Fruit fly (Drosophila melanogaster): ENCODE measurements around the gene Zip99C.
A peak's percentile ranks its signal among the peaks of the same experiment; 100 is the strongest.

Gene Zip99C

DNA sequence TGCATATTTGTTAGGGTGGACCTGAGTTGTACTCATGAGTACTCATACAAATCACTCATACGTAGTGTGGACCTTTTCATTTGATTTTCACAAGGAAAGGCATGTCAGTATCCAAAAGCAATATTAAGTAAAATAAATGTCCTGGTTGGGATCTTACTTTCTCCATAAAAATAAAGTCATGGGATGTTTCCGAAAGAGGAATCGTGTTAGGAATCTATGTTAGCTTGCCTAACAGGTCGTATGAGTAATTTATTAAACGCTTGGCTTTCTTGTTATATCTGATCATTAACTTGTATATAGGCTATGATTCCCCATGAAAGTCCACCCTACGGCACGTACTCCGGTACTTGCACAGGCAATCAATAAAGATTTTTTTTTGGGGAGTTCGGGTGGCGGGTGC is 7.1 kb upstream of the Zip99C start (continued):
- TF ChIP-seq fd85E (GFP tag; optimal IDR thresholded peaks at IDR 0.05): no peak
- peak; percentile 73 for TF ChIP-seq CG3919 (GFP tag; optimal IDR thresholded peaks at IDR 0.05)
- no peak for TF ChIP-seq pdm3 (GFP tag; optimal IDR thresholded peaks at IDR 0.05)
- peak; percentile 21 for TF ChIP-seq dsx (GFP tag; optimal IDR thresholded peaks at IDR 0.05; ENCODE audit: poor library complexity, severe bottlenecking)
- peak; percentile 76 for TF ChIP-seq dac (GFP tag; optimal IDR thresholded peaks at IDR 0.05)
- TF ChIP-seq Eip93F (GFP tag; optimal IDR thresholded peaks at IDR 0.05): no peak
- TF ChIP-seq topi (GFP tag; optimal IDR thresholded peaks at IDR 0.05): peak; percentile 74
- TF ChIP-seq CG11294 (GFP tag; IDR thresholded peaks at IDR 0.05): no peak; the same call in 1 of the 2 replicates
- peak; percentile 89 for TF ChIP-seq Hr4 (GFP tag; optimal IDR thresholded peaks at IDR 0.05)
- peak; percentile 82 for TF ChIP-seq esn (GFP tag; optimal IDR thresholded peaks at IDR 0.05)
- peak; percentile 58 for TF ChIP-seq CG6808 (GFP tag; optimal IDR thresholded peaks at IDR 0.05)
- TF ChIP-seq Eip75B (GFP tag; optimal IDR thresholded peaks at IDR 0.05): peak; percentile 75
- TF ChIP-seq fkh (GFP tag; optimal IDR thresholded peaks at IDR 0.05): no peak
- TF ChIP-seq CG31627 (GFP tag; optimal IDR thresholded peaks at IDR 0.05): peak; percentile 62
- TF ChIP-seq lz (GFP tag; optimal IDR thresholded peaks at IDR 0.05): peak; percentile 73
- TF ChIP-seq CG6792 (GFP tag; optimal IDR thresholded peaks at IDR 0.05): peak; percentile 71
- no peak for TF ChIP-seq eg (GFP tag; IDR thresholded peaks at IDR 0.05)
- TF ChIP-seq CG8119 (GFP tag; IDR thresholded peaks at IDR 0.05): peak; percentile 85
- TF ChIP-seq CG11762 (GFP tag; optimal IDR thresholded peaks at IDR 0.05; ENCODE audit: insufficient read depth): peak; percentile 79
- TF ChIP-seq OdsH (GFP tag; optimal IDR thresholded peaks at IDR 0.05): peak; percentile 80
- TF ChIP-seq Lpt (GFP tag; optimal IDR thresholded peaks at IDR 0.05): peak; percentile 59
- TF ChIP-seq CG9139 (GFP tag; optimal IDR thresholded peaks at IDR 0.05): peak; percentile 61
- TF ChIP-seq Met (GFP tag; optimal IDR thresholded peaks at IDR 0.05): peak; percentile 79
- TF ChIP-seq acj6 (GFP tag; optimal IDR thresholded peaks at IDR 0.05): peak; percentile 79

dm6 chr3R:29869350-29869688 is 624 bp upstream of the Zip99C start, which contains the start of gene CG34133:
TSS of gene CG34133 (plus strand) at chr3R:29869365.
- TF ChIP-seq Eip78C (GFP tag) (peak; percentile 46), CG11762 (GFP tag; optimal IDR thresholded peaks at IDR 0.05; ENCODE audit: insufficient read depth) (no peak)

DNA sequence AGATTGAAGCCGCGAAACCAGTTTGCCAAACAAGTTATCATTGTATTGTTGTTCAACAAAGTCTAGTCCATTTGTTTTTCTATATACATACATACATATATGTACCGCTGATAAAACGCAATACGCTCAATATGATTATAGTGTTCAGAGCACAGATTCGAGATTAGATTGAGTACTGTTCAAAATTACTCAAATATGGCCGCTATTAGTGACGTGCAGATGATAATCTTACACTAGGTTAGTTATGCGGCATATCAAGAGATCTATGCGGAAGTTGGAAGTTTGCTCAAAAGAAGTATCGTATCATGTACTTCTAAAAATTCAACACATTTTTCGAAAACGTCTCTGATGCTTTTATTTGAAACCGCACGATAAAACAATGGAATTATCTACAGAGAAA is 800 bp downstream of the Zip99C start:
- no peak for TF ChIP-seq Eip75B (GFP tag; optimal IDR thresholded peaks at IDR 0.05)
- peak; percentile 24 for TF ChIP-seq Eip78C (GFP tag)
- peak; percentile 41 for TF ChIP-seq dsx (GFP tag; optimal IDR thresholded peaks at IDR 0.05; ENCODE audit: poor library complexity, severe bottlenecking)

- TF ChIP-seq fd59A (GFP tag; optimal IDR thresholded peaks at IDR 0.05): no peak
- TF ChIP-seq Sox14 (GFP tag; optimal IDR thresholded peaks at IDR 0.05): peak; percentile 51
- no peak for TF ChIP-seq CG8632 (GFP tag; optimal IDR thresholded peaks at IDR 0.05)
- no peak for TF ChIP-seq achi (GFP tag; optimal IDR thresholded peaks at IDR 0.05)
Observed at dm6 chr3R:29867470-29867869, 1.2 kb downstream of the Zip99C start.

dm6 chr3R:29866706-29867105 is 2.0 kb downstream of the Zip99C start:
- TF ChIP-seq net (GFP tag; optimal IDR thresholded peaks at IDR 0.05) (no peak), fkh (GFP tag; optimal IDR thresholded peaks at IDR 0.05) (peak; percentile 42), cyc (GFP tag; optimal IDR thresholded peaks at IDR 0.05) (no peak)

dm6 chr3R:29862795-29863194 is 5.9 kb downstream of the Zip99C start:
- TF ChIP-seq Hr4 (GFP tag; optimal IDR thresholded peaks at IDR 0.05) (no peak), Sox14 (GFP tag; optimal IDR thresholded peaks at IDR 0.05) (no peak), Hr39 (GFP tag; optimal IDR thresholded peaks at IDR 0.05) (no peak), Eip78C (GFP tag) (no peak), ss (GFP tag; optimal IDR thresholded peaks at IDR 0.05) (no peak), salr (GFP tag; optimal IDR thresholded peaks at IDR 0.05) (no peak), CG6276 (GFP tag; optimal IDR thresholded peaks at IDR 0.05) (no peak), Gug (GFP tag; IDR thresholded peaks at IDR 0.05) (no peak), Smox (GFP tag; optimal IDR thresholded peaks at IDR 0.05) (no peak), CG11762 (GFP tag; optimal IDR thresholded peaks at IDR 0.05; ENCODE audit: insufficient read depth) (no peak), CG32006 (GFP tag; optimal IDR thresholded peaks at IDR 0.05) (no peak), CG34406 (GFP tag; optimal IDR thresholded peaks at IDR 0.05) (no peak), spab (GFP tag; optimal IDR thresholded peaks at IDR 0.05) (no peak), CG11294 (GFP tag; IDR thresholded peaks at IDR 0.05) (no peak), CG31627 (GFP tag; optimal IDR thresholded peaks at IDR 0.05) (no peak), CG8119 (GFP tag; IDR thresholded peaks at IDR 0.05) (no peak)

Data from whole organism, prepupa.